Fruit fly (Drosophila melanogaster) whole organism, embryonic: ENCODE data around the gene Megf8.

Experiments
- Abd-B ChIP-seq: fragments of 200-800 bp; sonication (Bioruptor generic); optimal IDR thresholded peaks from 2 replicates; lab custom pipeline; 2018; ENCODE audit warnings: missing biosample characterization, mild to moderate bottlenecking, missing genetic modification characterization, moderate library complexity
- Ada2b ChIP-seq: fragments of 200-800 bp; sonication (Bioruptor generic); IDR thresholded peaks from 2 replicates; pipeline ENCODE4 v1.3.6; 2022; ENCODE audit warnings: missing biosample characterization, missing genetic modification characterization
- Adf1 ChIP-seq: fragments of 200-800 bp; sonication (Bioruptor generic); IDR thresholded peaks from 2 replicates; pipeline ENCODE4 v1.3.6; 2022; ENCODE audit warnings: missing biosample characterization, missing genetic modification characterization
- Atf3 ChIP-seq: fragments of 200-800 bp; sonication (Bioruptor generic); optimal IDR thresholded peaks from 3 replicates; lab custom pipeline; 2016; ENCODE audit warnings: missing biosample characterization, missing genetic modification characterization
- B-H1 ChIP-seq: fragments of 200-800 bp; sonication (Bioruptor generic); IDR thresholded peaks from 3 replicates; pipeline ENCODE4 v1.3.6; 2022; ENCODE audit warnings: missing biosample characterization, missing genetic modification characterization
- Bteb2 ChIP-seq: fragments of 200-800 bp; sonication (Bioruptor generic); optimal IDR thresholded peaks from 2 replicates; lab custom pipeline; 2016; ENCODE audit warnings: missing biosample characterization, missing genetic modification characterization
- CG11085 ChIP-seq: fragments of 200-800 bp; sonication (Bioruptor generic); IDR thresholded peaks from 2 replicates; pipeline ENCODE4 v1.3.6; 2022; ENCODE audit warnings: missing biosample characterization, missing genetic modification characterization
- CG12104 ChIP-seq: fragments of 200-800 bp; sonication (Bioruptor generic); optimal IDR thresholded peaks from 3 replicates; lab custom pipeline; 2016; ENCODE audit warnings: missing biosample characterization, missing genetic modification characterization
- CG12769 ChIP-seq: fragments of 200-800 bp; sonication (Bioruptor generic); optimal IDR thresholded peaks from 2 replicates; lab custom pipeline; 2019; ENCODE audit warnings: missing biosample characterization, mild to moderate bottlenecking, missing genetic modification characterization, moderate library complexity
- CG13424 ChIP-seq: fragments of 200-800 bp; sonication (Bioruptor generic); optimal IDR thresholded peaks from 2 replicates; lab custom pipeline; 2019; ENCODE audit warnings: missing biosample characterization, mild to moderate bottlenecking, missing genetic modification characterization, moderate library complexity
- CG13624 ChIP-seq: fragments of 200-800 bp; sonication (Bioruptor generic); optimal IDR thresholded peaks from 2 replicates; lab custom pipeline; 2016; ENCODE audit warnings: missing biosample characterization, missing genetic modification characterization
- CG14441 ChIP-seq: fragments of 200-800 bp; sonication (Bioruptor generic); IDR thresholded peaks from 2 replicates; pipeline ENCODE4 v1.3.6; 2022; ENCODE audit warnings: missing biosample characterization, missing genetic modification characterization
- CG17612 ChIP-seq: fragments of 200-800 bp; sonication (Bioruptor generic); IDR thresholded peaks from 2 replicates; pipeline ENCODE4 v1.3.6; 2022; ENCODE audit warnings: missing biosample characterization, missing genetic modification characterization
- CG18619 ChIP-seq: fragments of 200-800 bp; sonication (Bioruptor generic); optimal IDR thresholded peaks from 3 replicates; lab custom pipeline; 2017; ENCODE audit warnings: missing biosample characterization, mild to moderate bottlenecking, missing genetic modification characterization
- CG2712 ChIP-seq: fragments of 200-800 bp; optimal IDR thresholded peaks from 3 replicates; lab custom pipeline; 2019; ENCODE audit warnings: missing biosample characterization, mild to moderate bottlenecking, missing genetic modification characterization, moderate library complexity
- CG2889 ChIP-seq: fragments of 200-800 bp; sonication (Bioruptor generic); IDR thresholded peaks from 3 replicates; pipeline ENCODE4 v1.3.6; 2022; ENCODE audit warnings: missing biosample characterization, missing genetic modification characterization
- CG3281 ChIP-seq: fragments of 200-800 bp; sonication (Bioruptor generic); optimal IDR thresholded peaks from 3 replicates; lab custom pipeline; 2017; ENCODE audit warnings: missing biosample characterization, mild to moderate bottlenecking, missing genetic modification characterization
- CG4328 ChIP-seq: fragments of 200-800 bp; sonication (Bioruptor generic); optimal IDR thresholded peaks from 3 replicates; lab custom pipeline; 2017; ENCODE audit warnings: missing biosample characterization, missing genetic modification reagents, missing genetic modification characterization
- CG4404 ChIP-seq: fragments of 200-800 bp; sonication (Bioruptor generic); IDR thresholded peaks from 2 replicates; pipeline ENCODE4 v1.3.6; 2022; ENCODE audit warnings: missing biosample characterization, missing genetic modification characterization
- CG6254 ChIP-seq: fragments of 200-800 bp; sonication (Bioruptor generic); optimal IDR thresholded peaks from 3 replicates; lab custom pipeline; 2017; ENCODE audit warnings: mild to moderate bottlenecking, missing biosample characterization, missing genetic modification reagents, missing genetic modification characterization
- CG6791 ChIP-seq: fragments of 200-800 bp; sonication (Bioruptor generic); IDR thresholded peaks from 3 replicates; pipeline ENCODE4 v1.3.6; 2022; ENCODE audit warnings: missing biosample characterization, missing genetic modification characterization; ENCODE audit not compliant: partially characterized antibody
- CG7987 ChIP-seq: fragments of 200-800 bp; sonication (Bioruptor generic); optimal IDR thresholded peaks from 2 replicates; lab custom pipeline; 2018; ENCODE audit warnings: missing biosample characterization, mild to moderate bottlenecking, missing genetic modification characterization, moderate library complexity
- H2.0 ChIP-seq: fragments of 200-800 bp; sonication (Bioruptor generic); IDR thresholded peaks from 2 replicates; pipeline ENCODE4 v1.3.6; 2022; ENCODE audit warnings: missing biosample characterization, missing genetic modification characterization
- HLH54F ChIP-seq: fragments of 200-800 bp; sonication (Bioruptor generic); optimal IDR thresholded peaks from 3 replicates; lab custom pipeline; 2016; ENCODE audit warnings: missing biosample characterization, missing genetic modification characterization
- Hey ChIP-seq: fragments of 200-800 bp; sonication (Bioruptor generic); optimal IDR thresholded peaks from 3 replicates; lab custom pipeline; 2018; ENCODE audit warnings: missing biosample characterization, mild to moderate bottlenecking, missing genetic modification characterization
- HmgZ ChIP-seq: fragments of 200-800 bp; sonication (Bioruptor generic); optimal IDR thresholded peaks from 2 replicates; lab custom pipeline; 2018; ENCODE audit warnings: missing biosample characterization, mild to moderate bottlenecking, missing genetic modification characterization
- Hr39 ChIP-seq: fragments of >200 bp; optimal IDR thresholded peaks from 2 replicates; lab custom pipeline; 2017
- Hr51 ChIP-seq, 2 experiments: fragments of 200-800 bp; sonication (Bioruptor generic); optimal IDR thresholded peaks; 2 replicates in 1 of 2; 3 replicates in 1 of 2; lab custom pipeline; 2016 to 2018; ENCODE audit warnings: missing biosample characterization in 2 of 2, missing genetic modification characterization in 2 of 2, mild to moderate bottlenecking in 1 of 2, moderate library complexity in 1 of 2
- NC2α ChIP-seq: fragments of 200-800 bp; sonication (Bioruptor generic); optimal IDR thresholded peaks from 2 replicates; lab custom pipeline; 2016; ENCODE audit warnings: missing biosample characterization, missing genetic modification characterization
- Side ChIP-seq: fragments of 200-800 bp; sonication (Bioruptor generic); optimal IDR thresholded peaks from 2 replicates; lab custom pipeline; 2016; ENCODE audit warnings: missing biosample characterization, missing genetic modification characterization
- Sox100B ChIP-seq: fragments of 200-800 bp; sonication (Bioruptor generic); optimal IDR thresholded peaks from 3 replicates; lab custom pipeline; 2018; ENCODE audit warnings: missing biosample characterization, mild to moderate bottlenecking, missing genetic modification characterization
- amos ChIP-seq: fragments of 200-800 bp; sonication (Bioruptor generic); IDR thresholded peaks from 2 replicates; pipeline ENCODE4 v1.3.6; 2022; ENCODE audit warnings: missing biosample characterization, missing genetic modification characterization; ENCODE audit not compliant: partially characterized antibody
- ap ChIP-seq: fragments of 200-800 bp; sonication (Bioruptor generic); IDR thresholded peaks from 2 replicates; pipeline ENCODE4 v1.3.6; 2022; ENCODE audit warnings: missing biosample characterization, missing genetic modification characterization
- ara ChIP-seq: fragments of 200-800 bp; sonication (Bioruptor generic); IDR thresholded peaks from 2 replicates; pipeline ENCODE4 v1.3.6; 2022; ENCODE audit warnings: missing biosample characterization, missing genetic modification characterization
- bowl ChIP-seq: fragments of 200-800 bp; sonication (Bioruptor generic); IDR thresholded peaks from 2 replicates; pipeline ENCODE4 v1.3.6; 2022; ENCODE audit warnings: missing biosample characterization, missing genetic modification characterization
- chn ChIP-seq: fragments of 200-800 bp; sonication (Bioruptor generic); optimal IDR thresholded peaks from 2 replicates; lab custom pipeline; 2016; ENCODE audit warnings: missing biosample characterization, missing genetic modification characterization
- dimm ChIP-seq: fragments of 200-800 bp; sonication (Bioruptor generic); IDR thresholded peaks from 2 replicates; pipeline ENCODE4 v1.3.6; 2022; ENCODE audit warnings: missing biosample characterization, missing genetic modification characterization
- eve ChIP-seq, 2 experiments: fragments of >200 bp; optimal IDR thresholded peaks; 2 replicates each; lab custom pipeline; 2017; ENCODE audit warnings: missing biosample characterization in 2 of 2, missing genetic modification characterization in 2 of 2
- inv ChIP-seq: fragments of 200-800 bp; sonication (Bioruptor generic); IDR thresholded peaks from 2 replicates; pipeline ENCODE4 v1.3.6; 2022; ENCODE audit warnings: missing biosample characterization, missing genetic modification characterization; ENCODE audit not compliant: partially characterized antibody
- klu ChIP-seq: fragments of 200-800 bp; sonication (Bioruptor generic); IDR thresholded peaks from 2 replicates; pipeline ENCODE4 v1.3.6; 2022; ENCODE audit warnings: missing biosample characterization, missing genetic modification characterization
- luna ChIP-seq: fragments of 200-800 bp; sonication (Bioruptor generic); optimal IDR thresholded peaks from 2 replicates; lab custom pipeline; 2016; ENCODE audit warnings: missing biosample characterization, missing genetic modification characterization
- odd ChIP-seq: fragments of 200-800 bp; sonication (Bioruptor generic); optimal IDR thresholded peaks from 2 replicates; lab custom pipeline; 2017; ENCODE audit warnings: missing biosample characterization, mild to moderate bottlenecking, missing genetic modification characterization
- pan ChIP-seq, 4 experiments: fragments of >200 bp in 3 of 4; fragments of 200-800 bp in 1 of 4; sonication (Bioruptor generic) in 1 of 4; optimal IDR thresholded peaks in 3 of 4; IDR thresholded peaks in 1 of 4; 2 replicates each; pipeline versions ENCODE4 v1.3.6 to Lab custom; 2017 to 2022; ENCODE audit warnings: missing biosample characterization in 2 of 4, missing genetic modification characterization in 2 of 4, mixed read lengths in 1 of 4
- pho ChIP-seq: fragments of 200-800 bp; sonication (Bioruptor generic); optimal IDR thresholded peaks from 2 replicates; lab custom pipeline; 2016; ENCODE audit warnings: missing biosample characterization, missing genetic modification characterization
- pnt ChIP-seq: fragments of 200-800 bp; sonication (Bioruptor generic); optimal IDR thresholded peaks from 3 replicates; lab custom pipeline; 2016; ENCODE audit warnings: missing biosample characterization, missing genetic modification characterization
- sens ChIP-seq: fragments of 200-800 bp; sonication (Bioruptor generic); peaks from one replicate; lab custom pipeline; 2016; ENCODE audit warnings: missing biosample characterization, missing genetic modification characterization
- sima ChIP-seq: fragments of 200-800 bp; sonication (Bioruptor generic); optimal IDR thresholded peaks from 2 replicates; lab custom pipeline; 2016; ENCODE audit warnings: missing biosample characterization, missing genetic modification characterization
- slou ChIP-seq: fragments of 200-800 bp; sonication (Bioruptor generic); optimal IDR thresholded peaks from 3 replicates; lab custom pipeline; 2016; ENCODE audit warnings: missing biosample characterization, missing genetic modification characterization
- tgo ChIP-seq: fragments of 200-800 bp; sonication (Bioruptor generic); IDR thresholded peaks from 3 replicates; pipeline ENCODE4 v1.3.6; 2022; ENCODE audit warnings: missing biosample characterization, missing genetic modification characterization
- tll ChIP-seq, 2 experiments: fragments of 200-800 bp in 1 of 2; fragments of >200 bp in 1 of 2; sonication (Bioruptor generic) in 1 of 2; optimal IDR thresholded peaks; 2 replicates each; lab custom pipeline; 2017 to 2019; ENCODE audit warnings: missing biosample characterization in 2 of 2, missing genetic modification characterization in 2 of 2, mild to moderate bottlenecking in 1 of 2, moderate library complexity in 1 of 2

Gene Megf8

dm6 chr2L:8010602-8011455, 32.4 kb upstream of the Megf8 start, which contains the start of the genes Glyat and Tg (continued):
- TF ChIP-seq CG12104 (peak; percentile 39), luna (no peak), CG18619 (GFP tag; lab: Kevin White, UChicago) (no peak), tll (GFP tag; optimal IDR thresholded peaks at IDR 0.05; lab: Kevin White, UChicago) (no peak), CG3281 (GFP tag; lab: Kevin White, UChicago) (peak; percentile 29), Sox100B (GFP tag; lab: Kevin White, UChicago) (peak; percentile 9), Adf1 (no peak), ara (GFP tag; lab: Robert Waterston, UW) (no peak), sens (GFP tag; lab: Kevin White, UChicago) (peak; percentile 76), Hr51 (GFP tag; optimal IDR thresholded peaks at IDR 0.05; lab: Kevin White, UChicago) (peak in 1 of 2 experiments; percentile 8), bowl (GFP tag; lab: Robert Waterston, UW) (no peak), tgo (GFP tag; lab: Robert Waterston, UW) (no peak), CG11085 (no peak), inv (peak; percentile 37), Ada2b (no peak), CG13424 (peak; percentile 19), pan (optimal IDR thresholded peaks at IDR 0.05; lab: Kevin White, UChicago) (no peak), pan (GFP tag; optimal IDR thresholded peaks at IDR 0.05 in 1 of 2, IDR thresholded peaks at IDR 0.05 in 1 of 2) (peak in 1 of 2 experiments; percentile 30), H2.0 (GFP tag; lab: Robert Waterston, UW) (no peak), odd (GFP tag; lab: Kevin White, UChicago) (no peak), dimm (GFP tag; lab: Robert Waterston, UW) (no peak), eve (GFP tag; optimal IDR thresholded peaks at IDR 0.05; lab: Kevin White, UChicago) (peak in 1 of 2 experiments; percentile 18), sima (GFP tag; lab: Kevin White, UChicago) (no peak), CG6791 (peak; percentile 69), Atf3 (GFP tag; lab: Kevin White, UChicago) (no peak), amos (GFP tag; lab: Robert Waterston, UW) (no peak; the same call in 1 of the 2 replicates), chn (GFP tag; lab: Kevin White, UChicago) (no peak), CG17612 (no peak), CG13624 (GFP tag; lab: Kevin White, UChicago) (no peak), Bteb2 (GFP tag; lab: Kevin White, UChicago) (no peak), CG4404 (GFP tag; lab: Robert Waterston, UW) (no peak), Side (no peak), CG2712 (tag; lab: Kevin White, UChicago) (peak; percentile 26), B-H1 (GFP tag; lab: Robert Waterston, UW) (no peak; the same call in 2 of the 3 replicates), CG2889 (no peak), NC2α (GFP tag; lab: Kevin White, UChicago) (no peak), pho (no peak), HmgZ (tag; lab: Kevin White, UChicago) (peak; percentile 21), slou (GFP tag; lab: Kevin White, UChicago) (no peak), klu (GFP tag; lab: Robert Waterston, UW) (no peak), HLH54F (GFP tag; lab: Kevin White, UChicago) (no peak), Hey (tag; lab: Kevin White, UChicago) (no peak), pnt (GFP tag; lab: Kevin White, UChicago) (no peak), Abd-B (no peak), CG6254 (no peak), CG14441 (GFP tag; lab: Robert Waterston, UW) (peak; percentile 19; the same call in 1 of the 2 replicates), CG7987 (no peak), ap (no peak), Hr39 (lab: Kevin White, UChicago) (no peak), CG12769 (tag; lab: Kevin White, UChicago) (peak; percentile 12), CG4328 (GFP tag; lab: Kevin White, UChicago) (no peak)
